Worm (Caenorhabditis elegans) whole organism, mixed stage, embryonic: ENCODE data around the gene psf-1.

ENCODE experiments used
- M03D4.4 ChIP-seq: sonication (generic microtip); optimal IDR thresholded peaks from 2 replicates; lab custom pipeline; 2017; ENCODE audit warnings: mild to moderate bottlenecking, missing genetic modification characterization, missing compliant biosample characterization
- bed-3 ChIP-seq: fragments of 200-800 bp; sonication (Bioruptor generic); optimal IDR thresholded peaks from 3 replicates; lab custom pipeline; 2018; ENCODE audit warnings: mild to moderate bottlenecking, missing genetic modification characterization, moderate library complexity, missing compliant biosample characterization
- blmp-1 ChIP-seq: fragments of 150-350 bp; optimal IDR thresholded peaks from 2 replicates; lab custom pipeline; 2014; ENCODE audit warnings: missing biosample characterization, missing genetic modification characterization
- ceh-39 ChIP-seq: fragments of 150-350 bp; optimal IDR thresholded peaks from 2 replicates; lab custom pipeline; 2014; ENCODE audit warnings: missing biosample characterization, missing genetic modification characterization
- ceh-43 ChIP-seq: fragments of 200-800 bp; sonication (Bioruptor generic); optimal IDR thresholded peaks from 2 replicates; lab custom pipeline; 2018; ENCODE audit warnings: mild to moderate bottlenecking, missing genetic modification characterization, moderate library complexity, missing compliant biosample characterization
- ceh-83 ChIP-seq: fragments of 200-800 bp; sonication (Bioruptor generic); optimal IDR thresholded peaks from 2 replicates; lab custom pipeline; 2018; ENCODE audit warnings: mild to moderate bottlenecking, missing genetic modification characterization, missing compliant biosample characterization
- ces-1 ChIP-seq: fragments of 150-350 bp; optimal IDR thresholded peaks from 2 replicates; lab custom pipeline; 2014; ENCODE audit warnings: missing biosample characterization, missing genetic modification reagents, missing genetic modification characterization
- cnd-1 ChIP-seq: fragments of 200-800 bp; sonication (Bioruptor generic); optimal IDR thresholded peaks from 2 replicates; lab custom pipeline; 2018; ENCODE audit warnings: mild to moderate bottlenecking, missing genetic modification characterization, missing compliant biosample characterization
- drap-1 ChIP-seq: fragments of 200-800 bp; sonication (Bioruptor generic); optimal IDR thresholded peaks from 3 replicates; lab custom pipeline; 2018; ENCODE audit warnings: mild to moderate bottlenecking, missing genetic modification characterization, missing compliant biosample characterization
- elt-1 ChIP-seq: sonication (generic microtip); optimal IDR thresholded peaks from 2 replicates; lab custom pipeline; 2017; ENCODE audit warnings: missing genetic modification characterization, mild to moderate bottlenecking, missing compliant biosample characterization, antibody characterized with exemption, moderate library complexity, borderline replicate concordance; ENCODE audit not compliant: insufficient read depth
- elt-3 ChIP-seq: fragments of 150-350 bp; optimal IDR thresholded peaks from 2 replicates; lab custom pipeline; 2014; ENCODE audit warnings: missing biosample characterization, missing genetic modification characterization
- flh-1 ChIP-seq: fragments of 200-800 bp; sonication (Bioruptor generic); optimal IDR thresholded peaks from 2 replicates; lab custom pipeline; 2018; ENCODE audit warnings: mild to moderate bottlenecking, missing genetic modification characterization, moderate library complexity, missing compliant biosample characterization
- hlh-1 ChIP-seq: fragments of 150-350 bp; optimal IDR thresholded peaks from 2 replicates; lab custom pipeline; 2014; ENCODE audit warnings: missing biosample characterization, missing genetic modification reagents, missing genetic modification characterization
- lin-32 ChIP-seq: fragments of 200-800 bp; sonication (Bioruptor generic); optimal IDR thresholded peaks from 2 replicates; lab custom pipeline; 2018; ENCODE audit warnings: mild to moderate bottlenecking, missing genetic modification characterization, missing compliant biosample characterization
- lsy-2 ChIP-seq: fragments of 150-350 bp; optimal IDR thresholded peaks from 2 replicates; lab custom pipeline; 2014; ENCODE audit warnings: missing biosample characterization, missing genetic modification characterization
- mab-5 ChIP-seq: fragments of 150-350 bp; optimal IDR thresholded peaks from 2 replicates; lab custom pipeline; 2014; ENCODE audit warnings: missing biosample characterization, missing genetic modification characterization
- mep-1 ChIP-seq: fragments of 150-350 bp; optimal IDR thresholded peaks from 2 replicates; lab custom pipeline; 2017; ENCODE audit warnings: missing biosample characterization, missing genetic modification reagents, missing genetic modification characterization, inconsistent platforms
- mls-2 ChIP-seq: sonication (generic microtip); optimal IDR thresholded peaks from 2 replicates; lab custom pipeline; 2016; ENCODE audit warnings: mild to moderate bottlenecking, missing genetic modification characterization, moderate library complexity, missing compliant biosample characterization
- nhr-12 ChIP-seq: fragments of 150-350 bp; optimal IDR thresholded peaks from 2 replicates; lab custom pipeline; 2014; ENCODE audit warnings: missing biosample characterization, missing genetic modification characterization
- nhr-2 ChIP-seq: fragments of 150-350 bp; optimal IDR thresholded peaks from 2 replicates; lab custom pipeline; 2014; ENCODE audit warnings: missing biosample characterization, missing genetic modification characterization
- nhr-28 ChIP-seq: fragments of 150-350 bp; optimal IDR thresholded peaks from 2 replicates; lab custom pipeline; 2014; ENCODE audit warnings: missing biosample characterization, missing genetic modification characterization
- nhr-76 ChIP-seq: sonication (generic microtip); optimal IDR thresholded peaks from 2 replicates; lab custom pipeline; 2017; ENCODE audit warnings: missing biosample characterization, missing genetic modification characterization
- pha-4 ChIP-seq: fragments of 150-350 bp; optimal IDR thresholded peaks from 2 replicates; lab custom pipeline; 2018; ENCODE audit warnings: missing biosample characterization, missing genetic modification reagents, missing genetic modification characterization
- sem-2 ChIP-seq: fragments of 200-800 bp; sonication (Bioruptor generic); optimal IDR thresholded peaks from 2 replicates; lab custom pipeline; 2018; ENCODE audit warnings: mild to moderate bottlenecking, missing genetic modification characterization, missing compliant biosample characterization
- sptf-1 ChIP-seq: sonication (generic microtip); optimal IDR thresholded peaks from 2 replicates; lab custom pipeline; 2017; ENCODE audit warnings: mild to moderate bottlenecking, missing genetic modification characterization, moderate library complexity, missing compliant biosample characterization
- unc-120 ChIP-seq: sonication (generic microtip); optimal IDR thresholded peaks from 2 replicates; lab custom pipeline; 2017; ENCODE audit warnings: missing genetic modification characterization, missing compliant biosample characterization; ENCODE audit not compliant: poor library complexity, severe bottlenecking
- unc-62 ChIP-seq: fragments of 150-350 bp; optimal IDR thresholded peaks from 2 replicates; lab custom pipeline; 2014; ENCODE audit warnings: missing biosample characterization, missing genetic modification reagents, missing genetic modification characterization

Gene psf-1

DNA sequence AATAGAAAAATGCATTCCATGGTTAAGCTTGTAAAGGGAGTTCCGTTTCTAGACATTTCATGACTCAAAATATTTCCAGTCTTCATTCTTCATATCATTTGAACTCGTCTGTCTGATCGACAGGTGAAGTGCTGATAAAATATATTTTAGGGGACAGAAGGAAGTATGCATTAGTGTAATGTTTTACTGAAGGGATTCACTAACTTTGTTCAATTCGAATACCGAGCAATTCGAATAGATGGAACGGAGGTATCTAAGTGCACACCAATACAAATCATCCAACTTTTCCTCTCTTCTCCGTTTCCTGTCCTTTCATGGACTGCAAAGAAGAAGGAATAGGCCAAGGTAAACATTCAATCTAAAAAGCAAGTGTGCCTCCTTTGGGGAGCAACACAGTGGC is 4.7 kb upstream of the psf-1 start:
- TF ChIP-seq bed-3 (GFP tag; lab: Kevin White, UChicago), result no peak
- TF ChIP-seq nhr-12, result no peak
- no peak for TF ChIP-seq ceh-39 (tag; lab: Kevin White, UChicago)
- no peak for TF ChIP-seq sem-2 (GFP tag; lab: Kevin White, UChicago)
- TF ChIP-seq nhr-76 (tag; lab: Kevin White, UChicago), result no peak
- no peak for TF ChIP-seq pha-4 (tag; lab: Kevin White, UChicago)
- no peak for TF ChIP-seq elt-3 (tag; lab: Kevin White, UChicago)
- no peak for TF ChIP-seq flh-1
- TF ChIP-seq nhr-28 (tag; lab: Kevin White, UChicago), result no peak
- TF ChIP-seq lin-32 (GFP tag; lab: Kevin White, UChicago), result no peak
- no peak for TF ChIP-seq ceh-43
- no peak for TF ChIP-seq unc-62 (GFP tag; lab: Kevin White, UChicago)
- no peak for TF ChIP-seq elt-1 (tag; lab: Kevin White, UChicago)

DNA sequence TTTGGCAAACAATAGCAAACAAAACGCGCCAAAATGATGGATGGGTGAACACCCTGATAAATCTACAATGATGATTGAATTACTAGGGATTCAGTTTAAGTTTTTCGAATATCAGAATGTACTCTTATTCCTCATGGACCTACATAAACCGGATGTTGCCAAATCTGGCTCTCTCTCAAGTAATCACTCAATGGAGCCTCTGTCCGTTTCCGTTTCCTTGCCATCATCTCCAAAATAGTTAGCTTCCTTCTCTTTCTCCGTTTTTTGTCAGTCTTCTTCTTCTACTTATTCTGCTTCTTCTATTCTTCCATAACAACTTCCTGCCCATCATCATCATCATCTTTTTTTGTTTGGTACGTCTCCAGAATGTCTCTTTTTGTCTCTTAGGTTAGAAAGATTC is 3.1 kb upstream of the psf-1 start:
- no peak for TF ChIP-seq ces-1 (GFP tag; lab: Kevin White, UChicago)
- no peak for TF ChIP-seq ceh-83 (GFP tag; lab: Kevin White, UChicago)
- TF ChIP-seq blmp-1, result no peak
- TF ChIP-seq unc-62 (GFP tag; lab: Kevin White, UChicago), result no peak
- TF ChIP-seq sem-2 (GFP tag; lab: Kevin White, UChicago), result no peak
- TF ChIP-seq nhr-76 (tag; lab: Kevin White, UChicago), result no peak
- no peak for TF ChIP-seq elt-1 (tag; lab: Kevin White, UChicago)
- no peak for TF ChIP-seq drap-1 (GFP tag; lab: Kevin White, UChicago)
- no peak for TF ChIP-seq pha-4 (tag; lab: Kevin White, UChicago)
- no peak for TF ChIP-seq M03D4.4 (tag; lab: Kevin White, UChicago)
- TF ChIP-seq, all 35 proteins: peak for 0

DNA sequence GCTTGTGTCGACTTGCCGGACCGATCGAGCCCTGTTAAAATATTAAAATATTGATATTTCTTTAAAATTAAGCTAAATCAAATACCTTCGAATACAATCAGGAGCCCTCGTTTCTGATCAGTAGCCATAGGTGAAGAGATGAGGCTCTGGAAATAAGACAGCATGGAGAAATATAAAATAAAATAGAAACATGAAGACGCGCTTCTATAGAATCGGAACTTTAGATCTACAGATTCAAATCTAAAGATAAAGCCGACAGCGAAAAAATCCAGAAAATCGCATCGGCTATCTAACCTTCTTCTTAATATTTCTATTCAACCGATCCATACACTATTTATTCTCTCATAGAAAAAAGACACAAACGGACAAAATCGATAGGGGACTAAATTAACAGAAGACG is 1.5 kb upstream of the psf-1 start, which contains the start of gene dtmk-1:
Gene dtmk-1 (minus strand): TSS at position 146 of the 400 bp plus-strand sequence.
- TF ChIP-seq flh-1 (no peak), elt-1 (tag; lab: Kevin White, UChicago) (peak; percentile 86)

DNA sequence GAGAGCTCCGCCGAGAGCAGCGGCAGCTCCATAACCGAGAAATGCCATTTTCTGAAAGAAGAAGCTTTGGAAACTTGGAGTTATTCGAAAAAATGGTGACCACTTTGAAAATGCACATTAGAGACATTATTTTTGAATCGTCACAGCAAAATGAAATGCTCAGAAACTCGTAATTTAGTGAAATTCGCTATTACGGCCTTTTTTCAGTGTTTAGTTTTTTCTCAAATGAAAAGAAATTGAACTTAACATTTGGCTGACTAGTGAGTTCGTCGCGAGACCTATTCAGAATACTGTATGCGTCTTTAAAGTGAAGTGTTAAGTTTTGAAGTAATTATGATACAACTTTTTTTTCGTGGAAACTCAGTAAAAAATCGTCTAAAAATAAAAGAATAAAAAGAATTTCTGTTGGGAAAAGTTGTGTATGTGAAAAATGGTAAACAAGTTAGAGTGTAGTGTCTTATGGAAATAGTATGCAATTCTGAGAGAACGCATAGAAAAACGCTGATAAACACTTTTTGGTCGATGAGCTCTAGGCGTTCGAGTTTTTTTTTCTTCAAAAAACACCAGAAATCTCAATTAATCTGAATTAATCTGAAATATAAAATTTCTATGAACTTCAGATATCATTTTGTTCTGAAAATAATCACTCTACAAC is 2.1 kb downstream of the psf-1 start, which contains the start of gene R53.5:
Gene R53.5 (minus strand): TSS at position 51 of the 655 bp plus-strand sequence.
- no peak for TF ChIP-seq ces-1 (GFP tag; lab: Kevin White, UChicago)
- TF ChIP-seq hlh-1 (tag; lab: Kevin White, UChicago), result no peak
- TF ChIP-seq nhr-2 (tag; lab: Kevin White, UChicago), result no peak
- TF ChIP-seq ceh-83 (GFP tag; lab: Kevin White, UChicago), result no peak
- no peak for TF ChIP-seq mep-1 (tag; lab: Kevin White, UChicago)
- TF ChIP-seq elt-3 (tag; lab: Kevin White, UChicago), result no peak
- TF ChIP-seq unc-120 (tag; lab: Kevin White, UChicago), result no peak
- no peak for TF ChIP-seq bed-3 (GFP tag; lab: Kevin White, UChicago)
- TF ChIP-seq lsy-2 (tag; lab: Kevin White, UChicago), result no peak
- no peak for TF ChIP-seq lin-32 (GFP tag; lab: Kevin White, UChicago)
- no peak for TF ChIP-seq flh-1
- TF ChIP-seq M03D4.4 (tag; lab: Kevin White, UChicago), result no peak
- TF ChIP-seq ceh-43, result no peak
- no peak for TF ChIP-seq sptf-1 (tag; lab: Kevin White, UChicago)
- no peak for TF ChIP-seq mab-5 (tag; lab: Kevin White, UChicago)

DNA sequence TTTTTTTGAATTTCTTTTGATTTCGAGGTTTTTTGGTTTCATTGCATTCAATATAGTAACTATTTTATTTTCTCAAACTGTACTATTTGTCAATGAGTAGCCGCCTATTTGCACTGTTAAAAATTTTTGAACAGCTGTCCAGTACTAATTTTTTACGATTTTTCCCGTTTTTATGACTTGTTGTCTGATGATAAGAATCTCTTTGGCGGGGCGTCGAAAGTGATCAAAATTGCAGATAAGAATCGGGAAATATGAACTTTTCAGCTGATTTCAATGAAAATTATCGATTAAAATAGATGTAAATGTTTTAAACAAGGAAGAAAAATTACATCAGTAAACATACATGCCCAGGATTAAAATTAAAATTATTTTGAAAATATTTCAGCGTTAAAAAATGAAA is 5.7 kb downstream of the psf-1 start:
- no peak for TF ChIP-seq mls-2 (tag; lab: Kevin White, UChicago)
- TF ChIP-seq hlh-1 (tag; lab: Kevin White, UChicago), result no peak
- TF ChIP-seq elt-1 (tag; lab: Kevin White, UChicago), result peak; percentile 52

DNA sequence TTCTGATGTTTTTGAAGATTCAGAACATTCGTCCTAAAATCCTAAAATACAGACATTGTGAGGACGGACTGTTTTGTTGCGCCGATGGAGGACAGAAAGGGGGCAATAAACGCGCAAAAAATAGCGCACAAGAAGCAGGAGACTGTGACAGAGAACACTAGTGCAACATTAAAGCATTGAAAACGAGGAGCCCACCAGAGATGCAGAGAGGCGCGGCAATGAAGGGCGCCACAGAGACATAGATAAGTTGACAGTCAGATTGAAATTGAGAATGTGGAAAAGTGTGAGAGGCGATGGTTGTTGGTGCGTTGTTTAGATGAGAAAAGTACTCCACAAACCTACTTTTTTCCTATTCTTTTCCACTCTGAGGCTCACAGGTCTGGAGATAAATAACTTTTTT is 6.5 kb downstream of the psf-1 start, which contains the start of gene aakg-5:
Gene aakg-5 (minus strand): TSS at position 159 of the 400 bp plus-strand sequence.
- TF ChIP-seq cnd-1 (tag; lab: Kevin White, UChicago) (no peak), pha-4 (tag; lab: Kevin White, UChicago) (peak; percentile 43), hlh-1 (tag; lab: Kevin White, UChicago) (no peak), unc-120 (tag; lab: Kevin White, UChicago) (peak; percentile 4)
